Fruit fly (Drosophila melanogaster) S2 (cell line): ENCODE measurements around the gene Cyp28a5.

Source experiments
- CG8478 ChIP-seq: fragments of >200 bp; optimal IDR thresholded peaks from 2 replicates; lab custom pipeline; 2018
- CTCF ChIP-seq, 2 experiments: fragments of >200 bp; optimal IDR thresholded peaks; 2 replicates each; lab custom pipeline; 2018

DNA sequence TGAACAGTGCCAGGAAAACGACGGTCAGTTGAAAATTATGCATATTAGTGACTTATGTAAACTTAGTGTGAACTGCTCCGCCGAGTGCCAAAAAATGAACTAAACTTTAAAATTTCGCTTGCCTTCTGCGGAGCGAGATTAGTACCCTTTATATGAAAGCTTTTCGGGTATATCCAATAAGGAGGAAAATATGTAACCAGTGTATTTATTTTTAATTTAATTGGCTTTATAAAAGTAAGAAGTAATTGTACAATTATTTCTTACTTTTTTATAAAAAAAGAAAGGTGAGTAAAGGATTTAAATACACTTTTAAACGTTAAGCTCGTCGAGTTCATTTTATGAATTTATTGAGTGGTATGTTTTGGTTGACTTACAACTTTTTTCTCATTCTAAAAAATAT, 4.3 kb upstream of the Cyp28a5 start, which contains the start of gene He:
- TF ChIP-seq CTCF (optimal IDR thresholded peaks at IDR 0.05; lab: Kevin White, UChicago) = no peak
- no peak for TF ChIP-seq CG8478
